Fruit fly (Drosophila melanogaster) whole organism, embryonic: ENCODE measurements around the gene brm.

Experiments
- Antp ChIP-seq: fragments of 200-800 bp; sonication (Bioruptor generic); optimal IDR thresholded peaks from 3 replicates; lab custom pipeline; 2016; ENCODE audit warnings: missing biosample characterization, missing genetic modification characterization
- CG11695 ChIP-seq: fragments of 200-800 bp; sonication (Bioruptor generic); IDR thresholded peaks from 3 replicates; pipeline ENCODE4 v1.3.6; 2022; ENCODE audit warnings: missing biosample characterization, missing genetic modification characterization
- CG12236 ChIP-seq: fragments of 200-800 bp; sonication (Bioruptor generic); optimal IDR thresholded peaks from 2 replicates; lab custom pipeline; 2016; ENCODE audit warnings: missing biosample characterization, missing genetic modification characterization
- CG13894 ChIP-seq: fragments of 200-800 bp; sonication (Bioruptor generic); optimal IDR thresholded peaks from 3 replicates; lab custom pipeline; 2018; ENCODE audit warnings: missing biosample characterization, mild to moderate bottlenecking, missing genetic modification characterization, moderate library complexity
- CG14014 ChIP-seq: fragments of 200-800 bp; sonication (Bioruptor generic); IDR thresholded peaks from 2 replicates; pipeline ENCODE4 v1.3.6; 2022; ENCODE audit warnings: missing biosample characterization, missing genetic modification characterization
- CG17328 ChIP-seq: fragments of 200-800 bp; sonication (Bioruptor generic); IDR thresholded peaks from 2 replicates; pipeline ENCODE4 v1.3.6; 2022; ENCODE audit warnings: missing biosample characterization, missing genetic modification characterization
- CG17912 ChIP-seq: fragments of 200-800 bp; sonication (Bioruptor generic); optimal IDR thresholded peaks from 2 replicates; lab custom pipeline; 2018; ENCODE audit warnings: missing biosample characterization, mild to moderate bottlenecking, missing genetic modification characterization
- CG2129 ChIP-seq: fragments of 200-800 bp; sonication (Bioruptor generic); IDR thresholded peaks from 2 replicates; pipeline ENCODE4 v1.3.6; 2022; ENCODE audit warnings: missing biosample characterization, missing genetic modification characterization; ENCODE audit not compliant: partially characterized antibody
- CG2678 ChIP-seq: fragments of 200-800 bp; sonication (Bioruptor generic); optimal IDR thresholded peaks from 3 replicates; lab custom pipeline; 2019; ENCODE audit warnings: missing biosample characterization, mild to moderate bottlenecking, missing genetic modification characterization, moderate library complexity
- CG30403 ChIP-seq: fragments of 200-800 bp; sonication (Bioruptor generic); optimal IDR thresholded peaks from 3 replicates; lab custom pipeline; 2016; ENCODE audit warnings: missing biosample characterization, missing genetic modification characterization
- CG31365 ChIP-seq: fragments of 200-800 bp; sonication (Bioruptor generic); optimal IDR thresholded peaks from 2 replicates; lab custom pipeline; 2018; ENCODE audit warnings: missing biosample characterization, mild to moderate bottlenecking, missing genetic modification characterization
- CG32532 ChIP-seq: fragments of 200-800 bp; sonication (Bioruptor generic); IDR thresholded peaks from 2 replicates; pipeline ENCODE4 v1.3.6; 2022; ENCODE audit warnings: missing biosample characterization, missing genetic modification characterization
- CG4617 ChIP-seq: fragments of 200-800 bp; sonication (Bioruptor generic); optimal IDR thresholded peaks from 3 replicates; lab custom pipeline; 2016; ENCODE audit warnings: missing biosample characterization, missing genetic modification characterization, borderline replicate concordance
- CG5953 ChIP-seq: fragments of 200-800 bp; sonication (Bioruptor generic); IDR thresholded peaks from 2 replicates; pipeline ENCODE4 v1.3.6; 2022; ENCODE audit warnings: missing biosample characterization, missing genetic modification characterization
- CG6254 ChIP-seq: fragments of 200-800 bp; sonication (Bioruptor generic); optimal IDR thresholded peaks from 3 replicates; lab custom pipeline; 2017; ENCODE audit warnings: mild to moderate bottlenecking, missing biosample characterization, missing genetic modification reagents, missing genetic modification characterization
- CG6272 ChIP-seq: fragments of 200-800 bp; sonication (Bioruptor generic); IDR thresholded peaks from 2 replicates; pipeline ENCODE4 v1.3.6; 2022; ENCODE audit warnings: missing biosample characterization, missing genetic modification characterization
- CG6813 ChIP-seq: fragments of 200-800 bp; sonication (Bioruptor generic); optimal IDR thresholded peaks from 2 replicates; lab custom pipeline; 2017; ENCODE audit warnings: missing biosample characterization, missing genetic modification characterization, mild to moderate bottlenecking, moderate library complexity, missing genetic modification reagents
- CG7271 ChIP-seq: fragments of 200-800 bp; sonication (Bioruptor generic); optimal IDR thresholded peaks from 2 replicates; lab custom pipeline; 2018; ENCODE audit warnings: missing biosample characterization, mild to moderate bottlenecking, missing genetic modification characterization, moderate library complexity
- Chrac-16 ChIP-seq: fragments of 200-800 bp; sonication (Bioruptor generic); optimal IDR thresholded peaks from 3 replicates; lab custom pipeline; 2016; ENCODE audit warnings: missing biosample characterization, missing genetic modification characterization
- D ChIP-seq, 2 experiments: fragments of 200-800 bp in 1 of 2; fragments of >200 bp in 1 of 2; sonication (Bioruptor generic) in 1 of 2; optimal IDR thresholded peaks; 2 replicates in 1 of 2; 3 replicates in 1 of 2; lab custom pipeline; 2017; ENCODE audit warnings: mild to moderate bottlenecking in 1 of 2, missing biosample characterization in 1 of 2, missing genetic modification characterization in 1 of 2, missing genetic modification reagents in 1 of 2
- D19B ChIP-seq: fragments of 200-800 bp; sonication (Bioruptor generic); optimal IDR thresholded peaks from 2 replicates; lab custom pipeline; 2017; ENCODE audit warnings: missing biosample characterization, mild to moderate bottlenecking, missing genetic modification characterization
- Drgx ChIP-seq: fragments of 200-800 bp; sonication (Bioruptor generic); IDR thresholded peaks from 2 replicates; pipeline ENCODE4 v1.3.6; 2022; ENCODE audit warnings: missing biosample characterization, missing genetic modification characterization
- H15 ChIP-seq: fragments of 200-800 bp; sonication (Bioruptor generic); IDR thresholded peaks from 3 replicates; pipeline ENCODE4 v1.3.6; 2022; ENCODE audit warnings: missing biosample characterization, missing genetic modification characterization
- Hey ChIP-seq: fragments of 200-800 bp; sonication (Bioruptor generic); optimal IDR thresholded peaks from 3 replicates; lab custom pipeline; 2018; ENCODE audit warnings: missing biosample characterization, mild to moderate bottlenecking, missing genetic modification characterization
- Hr39 ChIP-seq: fragments of >200 bp; optimal IDR thresholded peaks from 2 replicates; lab custom pipeline; 2017
- Meics ChIP-seq: fragments of 200-800 bp; sonication (Bioruptor generic); optimal IDR thresholded peaks from 2 replicates; lab custom pipeline; 2017; ENCODE audit warnings: missing biosample characterization, mild to moderate bottlenecking, missing genetic modification characterization
- Nf-YC ChIP-seq: fragments of 200-800 bp; optimal IDR thresholded peaks from 3 replicates; lab custom pipeline; 2019; ENCODE audit warnings: missing biosample characterization, mild to moderate bottlenecking, missing genetic modification characterization, moderate library complexity
- Spps ChIP-seq: fragments of 200-800 bp; sonication (Bioruptor generic); optimal IDR thresholded peaks from 2 replicates; lab custom pipeline; 2018; ENCODE audit warnings: missing biosample characterization, mild to moderate bottlenecking, missing genetic modification characterization
- TFAM ChIP-seq: fragments of 200-800 bp; sonication (Bioruptor generic); optimal IDR thresholded peaks from 2 replicates; lab custom pipeline; 2017; ENCODE audit warnings: missing biosample characterization, missing genetic modification characterization, inconsistent platforms
- ac ChIP-seq: fragments of 200-800 bp; sonication (Bioruptor generic); optimal IDR thresholded peaks from 3 replicates; lab custom pipeline; 2017; ENCODE audit warnings: missing biosample characterization, mild to moderate bottlenecking, missing genetic modification characterization
- aop ChIP-seq: fragments of 200-800 bp; sonication (Bioruptor generic); IDR thresholded peaks from 2 replicates; pipeline ENCODE4 v1.3.6; 2022; ENCODE audit warnings: missing biosample characterization, missing genetic modification characterization
- ap ChIP-seq: fragments of 200-800 bp; sonication (Bioruptor generic); IDR thresholded peaks from 2 replicates; pipeline ENCODE4 v1.3.6; 2022; ENCODE audit warnings: missing biosample characterization, missing genetic modification characterization
- cg ChIP-seq: fragments of 200-800 bp; sonication (Bioruptor generic); optimal IDR thresholded peaks from 3 replicates; lab custom pipeline; 2019; ENCODE audit warnings: missing biosample characterization, mild to moderate bottlenecking, missing genetic modification characterization, moderate library complexity
- chif ChIP-seq, 2 experiments: fragments of 200-800 bp; sonication (Bioruptor generic); optimal IDR thresholded peaks; 3 replicates each; lab custom pipeline; 2016; ENCODE audit warnings: missing biosample characterization in 2 of 2, missing genetic modification characterization in 2 of 2
- danr ChIP-seq: fragments of 200-800 bp; sonication (Bioruptor generic); IDR thresholded peaks from 2 replicates; pipeline ENCODE4 v1.3.6; 2022; ENCODE audit warnings: missing biosample characterization, missing genetic modification characterization
- emc ChIP-seq: fragments of 200-800 bp; sonication (Bioruptor generic); optimal IDR thresholded peaks from 2 replicates; lab custom pipeline; 2016; ENCODE audit warnings: missing biosample characterization, missing genetic modification characterization
- fd96Cb ChIP-seq: fragments of 200-800 bp; sonication (Bioruptor generic); optimal IDR thresholded peaks from 2 replicates; lab custom pipeline; 2018; ENCODE audit warnings: missing biosample characterization, mild to moderate bottlenecking, missing genetic modification characterization, moderate library complexity
- gsb ChIP-seq: fragments of 200-800 bp; sonication (Bioruptor generic); IDR thresholded peaks from 2 replicates; pipeline ENCODE4 v1.3.6; 2022; ENCODE audit warnings: missing biosample characterization, missing genetic modification characterization
- h ChIP-seq: fragments of >200 bp; optimal IDR thresholded peaks from 2 replicates; lab custom pipeline; 2017
- her ChIP-seq: fragments of 200-800 bp; sonication (Bioruptor generic); optimal IDR thresholded peaks from 2 replicates; lab custom pipeline; 2016; ENCODE audit warnings: missing biosample characterization, missing genetic modification characterization
- hkb ChIP-seq, 2 experiments: fragments of 200-800 bp in 1 of 2; fragments of >200 bp in 1 of 2; sonication (Bioruptor generic) in 1 of 2; IDR thresholded peaks in 1 of 2; optimal IDR thresholded peaks in 1 of 2; 2 replicates each; pipeline versions ENCODE4 v1.3.6 to Lab custom; 2017 to 2022; ENCODE audit warnings: missing biosample characterization in 1 of 2, missing genetic modification characterization in 1 of 2
- jigr1 ChIP-seq: fragments of 200-800 bp; sonication (Bioruptor generic); IDR thresholded peaks from 3 replicates; pipeline ENCODE4 v1.3.6; 2022; ENCODE audit warnings: missing biosample characterization, missing genetic modification characterization
- lab ChIP-seq: fragments of 200-800 bp; sonication (Bioruptor generic); optimal IDR thresholded peaks from 3 replicates; lab custom pipeline; 2017; ENCODE audit warnings: missing biosample characterization, missing genetic modification characterization, mild to moderate bottlenecking, moderate library complexity, missing genetic modification reagents
- lbe ChIP-seq: fragments of 200-800 bp; sonication (Bioruptor generic); optimal IDR thresholded peaks from 2 replicates; lab custom pipeline; 2016; ENCODE audit warnings: missing biosample characterization, mild to moderate bottlenecking, missing genetic modification characterization
- nerfin-1 ChIP-seq: fragments of 200-800 bp; sonication (Bioruptor generic); optimal IDR thresholded peaks from 3 replicates; lab custom pipeline; 2019; ENCODE audit warnings: missing biosample characterization, mild to moderate bottlenecking, missing genetic modification characterization, moderate library complexity
- psq ChIP-seq: fragments of 200-800 bp; sonication (Bioruptor generic); optimal IDR thresholded peaks from 2 replicates; lab custom pipeline; 2017; ENCODE audit warnings: missing biosample characterization, missing genetic modification characterization
- ranshi ChIP-seq: fragments of 200-800 bp; sonication (Bioruptor generic); IDR thresholded peaks from 2 replicates; pipeline ENCODE4 v1.3.6; 2022; ENCODE audit warnings: missing biosample characterization, missing genetic modification characterization
- shn ChIP-seq: fragments of 200-800 bp; sonication (Bioruptor generic); optimal IDR thresholded peaks from 3 replicates; lab custom pipeline; 2016; ENCODE audit warnings: missing biosample characterization, missing genetic modification characterization
- sisA ChIP-seq: fragments of 200-800 bp; sonication (Bioruptor generic); IDR thresholded peaks from 2 replicates; pipeline ENCODE4 v1.3.6; 2022; ENCODE audit warnings: missing biosample characterization, missing genetic modification characterization
- tin ChIP-seq: fragments of 200-800 bp; sonication (Bioruptor generic); optimal IDR thresholded peaks from 3 replicates; lab custom pipeline; 2016; ENCODE audit warnings: missing biosample characterization, missing genetic modification characterization
- wdn ChIP-seq: fragments of 200-800 bp; sonication (Bioruptor generic); IDR thresholded peaks from 2 replicates; pipeline ENCODE4 v1.3.6; 2022; ENCODE audit warnings: missing biosample characterization, missing genetic modification characterization

Gene brm

DNA sequence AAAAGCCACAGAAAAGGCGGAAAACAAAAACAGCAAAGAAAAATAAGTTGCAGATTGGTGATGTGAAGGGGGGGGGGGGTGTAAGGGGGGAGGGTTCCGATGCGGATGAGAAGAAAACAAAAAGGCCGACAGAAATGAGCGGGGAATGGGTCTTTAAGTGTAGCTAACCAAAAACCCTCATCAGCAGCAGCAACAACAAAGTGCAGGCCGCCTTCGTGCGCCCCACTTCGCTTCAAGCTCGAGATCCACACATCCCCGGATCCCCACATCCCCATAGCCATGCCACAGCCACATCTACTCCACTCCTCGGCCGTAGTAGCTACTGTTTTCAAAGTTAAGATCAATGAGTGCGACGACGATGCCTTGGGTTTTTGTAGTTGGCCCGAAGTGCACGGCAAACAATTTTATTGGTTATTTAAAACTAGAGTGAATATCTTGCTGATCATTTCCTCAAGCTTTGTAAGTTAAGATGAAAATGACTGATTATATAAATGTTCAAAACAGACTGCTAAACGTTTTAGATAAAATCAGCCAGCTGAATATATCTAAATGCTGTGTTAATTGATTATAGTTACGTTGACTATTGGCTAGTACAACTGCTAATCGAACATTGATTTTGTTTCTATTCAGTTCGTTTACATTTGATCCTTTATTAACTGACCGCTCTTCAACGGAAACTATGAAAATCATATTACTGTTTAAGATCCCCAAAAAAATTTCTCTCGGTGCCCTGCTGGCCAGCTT, 41.8 kb upstream of the brm start:
- TF ChIP-seq CG5953 (GFP tag; lab: Robert Waterston, UW) = no peak
- TF ChIP-seq CG17328 (GFP tag; lab: Robert Waterston, UW) = no peak
- TF ChIP-seq ap (GFP tag; lab: Robert Waterston, UW) = no peak
- no peak for TF ChIP-seq CG2129 (GFP tag; lab: Robert Waterston, UW)
- no peak for TF ChIP-seq danr
- TF ChIP-seq her (GFP tag; lab: Kevin White, UChicago) = no peak
- no peak for TF ChIP-seq Meics (GFP tag; lab: Kevin White, UChicago)
- TF ChIP-seq CG7271 (tag; lab: Kevin White, UChicago) = no peak
- peak; percentile 3 for TF ChIP-seq fd96Cb
- no peak for TF ChIP-seq lbe (GFP tag; lab: Kevin White, UChicago)
- no peak for TF ChIP-seq CG6254 (GFP tag; lab: Kevin White, UChicago)
- TF ChIP-seq nerfin-1 (tag; lab: Kevin White, UChicago) = no peak
- no peak for TF ChIP-seq wdn
- no peak for TF ChIP-seq D19B (GFP tag; lab: Kevin White, UChicago)
- no peak for TF ChIP-seq CG11695 (GFP tag; lab: Robert Waterston, UW)
- no peak for TF ChIP-seq CG13894 (tag; lab: Kevin White, UChicago)
- no peak for TF ChIP-seq Spps
- no peak for TF ChIP-seq CG17912 (GFP tag; lab: Kevin White, UChicago)
- TF ChIP-seq hkb (optimal IDR thresholded peaks at IDR 0.05; lab: Kevin White, UChicago) = no peak
- no peak for TF ChIP-seq hkb (GFP tag; IDR thresholded peaks at IDR 0.05; lab: Robert Waterston, UW)
- no peak for TF ChIP-seq CG4617 (GFP tag; lab: Kevin White, UChicago)
- TF ChIP-seq Nf-YC (tag; lab: Kevin White, UChicago) = no peak
- no peak for TF ChIP-seq psq (GFP tag; lab: Kevin White, UChicago)
- TF ChIP-seq shn (GFP tag; lab: Kevin White, UChicago) = no peak
- TF ChIP-seq CG12236 = no peak
- peak; percentile 17 for TF ChIP-seq CG30403
- TF ChIP-seq CG14014 (GFP tag; lab: Robert Waterston, UW) = no peak
- no peak for TF ChIP-seq h (lab: Kevin White, UChicago)
- peak; percentile 12 for TF ChIP-seq tin (GFP tag; lab: Kevin White, UChicago)
- TF ChIP-seq emc (GFP tag; lab: Kevin White, UChicago) = no peak
- TF ChIP-seq CG2678 (tag; lab: Kevin White, UChicago) = peak; percentile 31
- TF ChIP-seq ranshi (GFP tag; lab: Robert Waterston, UW) = no peak
- no peak for TF ChIP-seq Drgx
- TF ChIP-seq CG6272 (GFP tag; lab: Robert Waterston, UW) = no peak
- TF ChIP-seq Hr39 (lab: Kevin White, UChicago) = no peak
- no peak for TF ChIP-seq gsb (GFP tag; lab: Robert Waterston, UW)
- no peak for TF ChIP-seq ac (GFP tag; lab: Kevin White, UChicago)
- TF ChIP-seq Chrac-16 = no peak
- no peak for TF ChIP-seq Antp
- TF ChIP-seq chif (GFP tag; optimal IDR thresholded peaks at IDR 0.05; lab: Kevin White, UChicago) = no peak
- TF ChIP-seq lab = no peak
- no peak for TF ChIP-seq CG6813 (GFP tag; lab: Kevin White, UChicago)
- no peak for TF ChIP-seq sisA (GFP tag; lab: Robert Waterston, UW)
- TF ChIP-seq TFAM (GFP tag; lab: Kevin White, UChicago) = no peak
- TF ChIP-seq CG31365 (tag; lab: Kevin White, UChicago) = no peak
- TF ChIP-seq H15 (GFP tag; lab: Robert Waterston, UW) = no peak
- TF ChIP-seq D (optimal IDR thresholded peaks at IDR 0.05; lab: Kevin White, UChicago) = no peak
- no peak for TF ChIP-seq D (GFP tag; optimal IDR thresholded peaks at IDR 0.05; lab: Kevin White, UChicago)
- no peak for TF ChIP-seq jigr1 (GFP tag; lab: Robert Waterston, UW)
- TF ChIP-seq Hey = no peak
- no peak for TF ChIP-seq cg
- TF ChIP-seq aop (GFP tag; lab: Robert Waterston, UW) = no peak
- TF ChIP-seq CG32532 = no peak
